Fruit fly (Drosophila melanogaster) whole organism, wandering third instar larva: ENCODE data around the gene Ir62a.
A peak's percentile ranks its signal among the peaks of the same experiment; 100 is the strongest.

Experiments
- Abd-B ChIP-seq: fragments of >200 bp; optimal IDR thresholded peaks from 2 replicates; lab custom pipeline; 2017; ENCODE audit warnings: missing biosample characterization, missing genetic modification characterization
- CG32264 ChIP-seq: fragments of 200-800 bp; sonication (Bioruptor generic); optimal IDR thresholded peaks from 2 replicates; lab custom pipeline; 2016; ENCODE audit warnings: missing biosample characterization, missing genetic modification characterization
- CG9705 ChIP-seq: fragments of 200-800 bp; sonication (Bioruptor generic); optimal IDR thresholded peaks from 2 replicates; lab custom pipeline; 2018; ENCODE audit warnings: missing biosample characterization, mild to moderate bottlenecking, missing genetic modification characterization
- CrebA ChIP-seq: fragments of 200-800 bp; sonication (Bioruptor generic); optimal IDR thresholded peaks from 2 replicates; lab custom pipeline; 2016; ENCODE audit warnings: missing biosample characterization, mild to moderate bottlenecking, missing genetic modification characterization, borderline replicate concordance
- Dfd ChIP-seq: fragments of >200 bp; optimal IDR thresholded peaks from 2 replicates; lab custom pipeline; 2017; ENCODE audit warnings: missing biosample characterization, missing genetic modification characterization
- Dif ChIP-seq: fragments of 200-275, 200-300 bp; sonication (Bioruptor generic); optimal IDR thresholded peaks from 2 replicates; lab custom pipeline; 2018; ENCODE audit warnings: missing biosample characterization, missing genetic modification characterization; ENCODE audit not compliant: partially characterized antibody
- GATAd ChIP-seq: sonication (Bioruptor generic); optimal IDR thresholded peaks from 2 replicates; lab custom pipeline; 2016; ENCODE audit warnings: missing biosample characterization, missing genetic modification characterization
- HLH106 ChIP-seq: fragments of 200-800 bp; optimal IDR thresholded peaks from 3 replicates; lab custom pipeline; 2019; ENCODE audit warnings: missing biosample characterization, mild to moderate bottlenecking, missing genetic modification characterization, moderate library complexity
- Hnf4 ChIP-seq: fragments of 200-800 bp; sonication (Bioruptor generic); optimal IDR thresholded peaks from 2 replicates; lab custom pipeline; 2016; ENCODE audit warnings: missing biosample characterization, mild to moderate bottlenecking, missing genetic modification characterization
- Hr78 ChIP-seq: fragments of >200 bp; optimal IDR thresholded peaks from 2 replicates; lab custom pipeline; 2017; ENCODE audit warnings: missing biosample characterization, missing genetic modification characterization
- Hr83 ChIP-seq: fragments of 200-300 bp; sonication (Bioruptor generic); optimal IDR thresholded peaks from 2 replicates; lab custom pipeline; 2016; ENCODE audit warnings: missing biosample characterization, mild to moderate bottlenecking, missing genetic modification characterization, moderate library complexity; ENCODE audit not compliant: poor library complexity, severe bottlenecking
- Jra ChIP-seq: sonication (Bioruptor generic); optimal IDR thresholded peaks from 2 replicates; lab custom pipeline; 2016; ENCODE audit warnings: missing biosample characterization, missing genetic modification characterization
- Mio ChIP-seq: sonication (Bioruptor generic); optimal IDR thresholded peaks from 2 replicates; lab custom pipeline; 2016; ENCODE audit warnings: missing biosample characterization, missing genetic modification characterization
- Myc ChIP-seq: fragments of >200 bp; optimal IDR thresholded peaks from 2 replicates; lab custom pipeline; 2017
- N ChIP-seq: fragments of >200 bp; optimal IDR thresholded peaks from 2 replicates; lab custom pipeline; 2018; ENCODE audit warnings: missing biosample characterization, missing external identifiers, missing genetic modification characterization
- OdsH ChIP-seq: fragments of 200-800 bp; sonication (Bioruptor generic); optimal IDR thresholded peaks from 2 replicates; lab custom pipeline; 2016; ENCODE audit warnings: missing biosample characterization, mild to moderate bottlenecking, missing genetic modification characterization
- Rel ChIP-seq, 2 experiments: fragments of 200-800 bp; sonication (Bioruptor generic) in 1 of 2; optimal IDR thresholded peaks; 2 replicates in 1 of 2; 3 replicates in 1 of 2; lab custom pipeline; 2016 to 2019; ENCODE audit warnings: mild to moderate bottlenecking in 2 of 2, missing biosample characterization in 2 of 2, missing genetic modification characterization in 2 of 2, moderate library complexity in 1 of 2
- Sp1 ChIP-seq: fragments of 200-800 bp; sonication (Bioruptor generic); optimal IDR thresholded peaks from 3 replicates; lab custom pipeline; 2019; ENCODE audit warnings: missing biosample characterization, mild to moderate bottlenecking, missing genetic modification characterization, moderate library complexity
- Vsx2 ChIP-seq: fragments of 200-300, 225-300 bp; sonication (Bioruptor generic); optimal IDR thresholded peaks from 2 replicates; lab custom pipeline; 2018; ENCODE audit warnings: missing biosample characterization, missing genetic modification characterization; ENCODE audit not compliant: partially characterized antibody
- br ChIP-seq: fragments of 200-800 bp; sonication (Bioruptor generic); optimal IDR thresholded peaks from 2 replicates; lab custom pipeline; 2016; ENCODE audit warnings: missing biosample characterization, missing genetic modification characterization
- brk ChIP-seq: fragments of 200-800 bp; sonication (Bioruptor generic); optimal IDR thresholded peaks from 2 replicates; lab custom pipeline; 2016; ENCODE audit warnings: missing biosample characterization, mild to moderate bottlenecking, missing genetic modification characterization
- dl ChIP-seq, 2 experiments: fragments of 175-275, 200-275 bp in 1 of 2; fragments of 200-275 bp in 1 of 2; sonication (Bioruptor generic); optimal IDR thresholded peaks; lab custom pipeline; 2018; ENCODE audit warnings: mild to moderate bottlenecking in 2 of 2, missing biosample characterization in 2 of 2, missing genetic modification characterization in 2 of 2, moderate library complexity in 2 of 2; ENCODE audit not compliant: partially characterized antibody in 2 of 2, insufficient read depth in 1 of 2
- dmrt93B ChIP-seq: fragments of 200-800 bp; sonication (Bioruptor generic); optimal IDR thresholded peaks from 2 replicates; lab custom pipeline; 2018; ENCODE audit warnings: missing biosample characterization, mild to moderate bottlenecking, missing genetic modification characterization
- dsf ChIP-seq: sonication (Bioruptor generic); optimal IDR thresholded peaks from 2 replicates; lab custom pipeline; 2016; ENCODE audit warnings: missing biosample characterization, missing genetic modification characterization, borderline replicate concordance
- ey ChIP-seq: fragments of 200-800 bp; sonication (Bioruptor generic); optimal IDR thresholded peaks from 2 replicates; lab custom pipeline; 2016; ENCODE audit warnings: missing biosample characterization, missing genetic modification characterization
- foxo ChIP-seq, 2 experiments: fragments of 200-800 bp; sonication (Bioruptor generic); optimal IDR thresholded peaks; 2 replicates in 1 of 2; 3 replicates in 1 of 2; lab custom pipeline; 2016 to 2017; ENCODE audit warnings: missing biosample characterization in 2 of 2, missing genetic modification characterization in 2 of 2
- fru ChIP-seq: fragments of 200-800 bp; sonication (Bioruptor generic); optimal IDR thresholded peaks from 3 replicates; lab custom pipeline; 2016; ENCODE audit warnings: missing biosample characterization, mild to moderate bottlenecking, missing genetic modification characterization
- h ChIP-seq: fragments of 200-800 bp; sonication (Bioruptor generic); optimal IDR thresholded peaks from 3 replicates; lab custom pipeline; 2016; ENCODE audit warnings: missing biosample characterization, mild to moderate bottlenecking, missing genetic modification characterization
- jim ChIP-seq: fragments of 175-275, 200-325 bp; sonication (Bioruptor generic); optimal IDR thresholded peaks from 2 replicates; lab custom pipeline; 2016; ENCODE audit warnings: missing biosample characterization, mild to moderate bottlenecking, missing genetic modification characterization
- pan ChIP-seq: fragments of >200 bp; optimal IDR thresholded peaks from 2 replicates; lab custom pipeline; 2017
- psq ChIP-seq: fragments of 200-800 bp; sonication (Bioruptor generic); optimal IDR thresholded peaks from 3 replicates; lab custom pipeline; 2017; ENCODE audit warnings: missing biosample characterization, mild to moderate bottlenecking, missing genetic modification characterization, moderate library complexity
- rgr ChIP-seq: fragments of 200-800 bp; sonication (Bioruptor generic); optimal IDR thresholded peaks from 3 replicates; lab custom pipeline; 2016; ENCODE audit warnings: missing biosample characterization, mild to moderate bottlenecking, missing genetic modification characterization
- sv ChIP-seq: fragments of 200-800 bp; sonication (Bioruptor generic); optimal IDR thresholded peaks from 3 replicates; lab custom pipeline; 2016; ENCODE audit warnings: missing biosample characterization, missing genetic modification characterization
- usp ChIP-seq: fragments of >200 bp; optimal IDR thresholded peaks from 2 replicates; lab custom pipeline; 2017; ENCODE audit warnings: missing biosample characterization, missing genetic modification characterization
- woc ChIP-seq: sonication (Bioruptor generic); optimal IDR thresholded peaks from 2 replicates; lab custom pipeline; 2016; ENCODE audit warnings: missing biosample characterization, mild to moderate bottlenecking, missing genetic modification characterization

The Ir62a gene

DNA sequence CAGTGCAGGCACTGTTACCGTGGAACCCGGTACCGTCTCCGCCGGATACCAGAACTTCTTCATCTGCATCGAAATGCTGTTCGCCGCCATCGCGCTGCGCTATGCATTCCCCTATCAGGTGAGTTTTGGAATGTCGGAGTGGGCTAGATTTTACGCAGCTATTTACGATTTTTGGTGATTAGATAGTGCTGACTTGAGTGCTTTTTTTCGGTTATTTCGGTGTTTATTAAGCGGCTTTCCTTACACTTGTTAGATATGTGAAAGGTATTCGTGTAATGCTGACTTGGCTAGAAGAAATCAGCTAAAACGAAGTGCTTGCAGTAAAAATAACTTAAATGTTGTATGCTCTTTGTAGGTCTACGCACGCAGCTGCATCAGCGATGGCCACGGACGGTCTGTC, 42.1 kb upstream of the Ir62a start:
- no peak for TF ChIP-seq Dif

DNA sequence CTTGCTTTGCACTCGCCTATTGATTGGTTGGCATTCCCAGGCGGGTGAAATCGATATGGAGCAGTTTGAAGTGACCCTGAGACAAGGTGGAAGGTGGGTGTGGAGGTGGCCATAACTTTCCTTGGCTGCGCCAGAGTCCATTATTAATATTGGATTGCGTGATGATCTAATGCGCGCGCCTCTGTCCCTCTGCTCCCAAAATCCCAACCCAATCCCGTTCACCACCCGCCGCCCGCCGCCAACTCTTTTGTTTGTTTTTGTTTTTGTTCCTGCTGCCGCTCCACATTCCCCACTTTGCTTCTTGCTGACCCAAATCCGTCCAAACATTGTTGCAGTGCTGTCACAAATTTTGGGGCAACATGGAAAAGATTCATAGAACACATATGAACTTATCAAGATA, 40.0 kb upstream of the Ir62a start:
- TF ChIP-seq dl (GFP tag; optimal IDR thresholded peaks at IDR 0.05; lab: Kevin White, UChicago; ENCODE audit: insufficient read depth in 1 of 2, partially characterized antibody in 2 of 2) (no peak), Jra (GFP tag; lab: Kevin White, UChicago) (no peak), Sp1 (GFP tag; lab: Kevin White, UChicago) (no peak), woc (no peak), Hnf4 (GFP tag; lab: Kevin White, UChicago) (no peak), Mio (no peak), psq (GFP tag; lab: Kevin White, UChicago) (no peak), CrebA (no peak), Abd-B (GFP tag; lab: Kevin White, UChicago) (no peak), Vsx2 (GFP tag; lab: Kevin White, UChicago) (no peak), Myc (lab: Kevin White, UChicago) (no peak), CG32264 (GFP tag; lab: Kevin White, UChicago) (no peak), brk (GFP tag; lab: Kevin White, UChicago) (no peak)

DNA sequence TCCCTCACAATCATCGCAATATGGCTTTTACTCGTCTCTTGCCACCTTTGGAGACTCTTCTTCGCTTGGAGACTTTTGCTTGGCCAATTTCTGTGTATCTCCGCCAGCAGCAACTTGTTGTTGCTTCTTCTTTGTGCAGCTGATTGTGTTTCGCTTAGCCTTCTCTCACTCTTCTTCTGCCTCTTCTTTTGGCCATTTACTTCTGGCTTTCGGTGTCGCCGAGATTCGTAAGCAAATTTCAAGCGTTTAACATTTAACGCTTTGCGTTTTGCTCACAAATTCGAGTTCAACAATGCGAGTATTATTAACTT, 38.9 kb upstream of the Ir62a start:
- no peak for TF ChIP-seq GATAd
- peak; percentile 88 for TF ChIP-seq psq (GFP tag; lab: Kevin White, UChicago)

DNA sequence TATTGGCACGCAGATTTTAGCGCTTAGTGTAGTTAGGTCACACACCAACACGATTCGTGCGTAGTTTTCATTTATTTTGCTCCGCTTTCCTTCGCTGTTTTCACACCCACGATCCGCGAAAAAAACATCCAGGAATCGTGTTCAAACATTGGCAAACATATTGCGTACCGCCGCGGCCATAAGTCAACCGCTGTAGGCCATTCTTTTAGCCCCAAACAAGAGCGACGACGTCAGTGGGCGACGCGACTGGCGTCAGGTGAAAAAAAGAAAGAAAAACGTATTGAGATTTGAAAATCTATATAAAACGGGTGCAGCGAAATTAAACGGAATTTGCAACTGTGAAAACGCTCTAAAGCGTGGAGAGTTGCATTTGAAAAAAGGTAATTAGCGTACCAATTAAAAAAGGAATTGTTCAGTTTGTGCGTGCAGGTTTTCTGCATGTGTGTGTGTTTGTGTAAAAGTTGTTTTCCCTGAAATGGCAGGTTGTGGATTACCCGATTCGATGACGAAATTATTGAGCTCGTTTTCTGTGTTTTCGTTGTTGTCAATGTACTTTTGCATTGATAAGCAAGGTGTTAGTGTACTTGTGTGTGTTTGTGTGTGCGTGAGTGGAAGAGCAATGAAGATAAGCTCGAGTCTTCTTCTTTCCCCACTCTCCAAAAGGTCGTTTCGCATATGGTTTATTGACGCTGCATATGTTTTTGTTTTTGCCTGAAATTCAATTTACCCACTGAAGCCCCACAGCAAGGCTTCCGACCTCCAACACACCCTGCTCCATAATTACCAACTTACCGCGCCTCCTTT, 38.3 kb upstream of the Ir62a start, which contains the start of gene Tmep:
Tmep (plus strand) TSS at position 20 of the 804 bp plus-strand sequence.
- TF ChIP-seq Hr83 (peak; percentile 19), fru (GFP tag; lab: Kevin White, UChicago) (peak; percentile 7), CrebA (no peak), sv (GFP tag; lab: Kevin White, UChicago) (no peak), Sp1 (GFP tag; lab: Kevin White, UChicago) (peak; percentile 22), Rel (GFP tag; optimal IDR thresholded peaks at IDR 0.05; lab: Kevin White, UChicago) (no peak), Rel (tag; optimal IDR thresholded peaks at IDR 0.05; lab: Kevin White, UChicago) (peak; percentile 85), Myc (lab: Kevin White, UChicago) (peak; percentile 15), psq (GFP tag; lab: Kevin White, UChicago) (no peak), OdsH (GFP tag; lab: Kevin White, UChicago) (peak; percentile 30), h (GFP tag; lab: Kevin White, UChicago) (no peak)
- TF ChIP-seq, all 38 proteins: peak for 6

DNA sequence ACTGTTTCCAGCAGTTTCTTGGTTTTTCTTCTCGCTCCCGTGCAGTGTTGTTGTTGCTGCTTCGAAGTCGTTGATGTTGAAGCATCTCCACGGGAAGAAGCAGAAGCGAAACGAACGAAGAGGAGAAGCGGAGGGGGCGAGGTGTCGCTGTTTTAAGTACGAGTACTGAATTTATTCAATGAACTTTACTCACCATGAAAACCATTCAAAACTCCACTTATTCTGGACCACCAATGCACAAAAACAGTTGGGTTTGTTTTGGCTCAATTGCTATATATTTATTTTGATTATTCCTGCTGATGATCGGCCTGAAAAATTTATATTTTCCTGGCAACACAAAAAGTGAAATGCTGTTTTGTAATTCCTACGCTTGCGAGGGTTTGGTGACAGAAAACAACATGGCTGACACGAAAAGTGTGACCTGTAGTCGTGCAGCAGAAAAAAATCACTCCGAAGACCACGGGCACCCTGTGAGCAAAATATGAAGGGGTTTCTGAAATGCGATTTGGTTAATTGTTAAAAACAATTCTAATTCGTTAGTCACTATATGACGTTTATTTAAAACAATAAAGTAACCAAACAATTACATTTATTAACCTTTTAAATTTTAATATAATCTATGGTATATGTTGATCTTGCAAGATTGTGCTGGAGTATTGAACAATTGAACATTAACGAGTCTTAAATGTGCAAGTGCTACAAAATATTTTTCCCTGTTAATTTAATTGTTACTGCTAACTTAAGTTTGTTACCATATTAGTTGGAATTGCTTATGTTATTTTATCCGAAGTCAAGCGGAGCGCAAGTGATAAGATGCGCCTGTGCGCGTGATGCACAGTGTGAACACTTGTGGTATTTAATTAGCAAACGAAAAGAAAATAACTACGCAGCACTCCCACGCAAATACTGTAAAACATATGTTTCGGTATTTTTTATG, 37.4 kb upstream of the Ir62a start, which contains the start of gene CG7879:
CG7879 (minus strand) TSS at position 384 of the 937 bp plus-strand sequence.
- TF ChIP-seq dsf (GFP tag; lab: Kevin White, UChicago) (no peak), br (no peak), fru (GFP tag; lab: Kevin White, UChicago) (no peak), Myc (lab: Kevin White, UChicago) (no peak), foxo (GFP tag; optimal IDR thresholded peaks at IDR 0.05; lab: Kevin White, UChicago) (peak in 1 of 2 experiments; percentile 28), psq (GFP tag; lab: Kevin White, UChicago) (peak; percentile 49), dl (GFP tag; optimal IDR thresholded peaks at IDR 0.05; lab: Kevin White, UChicago; ENCODE audit: insufficient read depth in 1 of 2, partially characterized antibody in 2 of 2) (no peak), sv (GFP tag; lab: Kevin White, UChicago) (peak; percentile 48), CG9705 (GFP tag; lab: Kevin White, UChicago) (no peak), rgr (peak; percentile 22), CG32264 (GFP tag; lab: Kevin White, UChicago) (no peak), Sp1 (GFP tag; lab: Kevin White, UChicago) (peak; percentile 9), Vsx2 (GFP tag; lab: Kevin White, UChicago) (no peak), Dfd (no peak), dmrt93B (GFP tag; lab: Kevin White, UChicago) (no peak), usp (no peak), Hr78 (GFP tag; lab: Kevin White, UChicago) (no peak), Rel (GFP tag; optimal IDR thresholded peaks at IDR 0.05; lab: Kevin White, UChicago) (no peak), Rel (tag; optimal IDR thresholded peaks at IDR 0.05; lab: Kevin White, UChicago) (peak; percentile 36), Dif (no peak), Mio (no peak), pan (no peak), N (GFP tag; lab: Kevin White, UChicago) (no peak), HLH106 (tag; lab: Kevin White, UChicago) (peak; percentile 44), GATAd (no peak), h (GFP tag; lab: Kevin White, UChicago) (peak; percentile 34), Hr83 (no peak), Abd-B (GFP tag; lab: Kevin White, UChicago) (no peak), ey (GFP tag; lab: Kevin White, UChicago) (no peak), jim (no peak), woc (peak; percentile 41)
